Fruit fly (Drosophila melanogaster) whole organism, prepupa: ENCODE measurements at regions not wholly inside any gene's neighbourhood (a gene's known extent, or its start where the extent isn't known, plus 50 kb on each side); places are given as distances from the start of the nearest gene placed in this dataset.

Experiments used
- CG11902 ChIP-seq: fragments of 200-800 bp; sonication (Bioruptor generic); optimal IDR thresholded peaks from 3 replicates; lab custom pipeline; 2016; ENCODE audit warnings: missing biosample characterization, missing genetic modification characterization
- CG8632 ChIP-seq: fragments of 200-800 bp; sonication (Bioruptor generic); optimal IDR thresholded peaks from 3 replicates; lab custom pipeline; 2016; ENCODE audit warnings: missing biosample characterization, missing genetic modification characterization
- Eip78C ChIP-seq: fragments of 200-800 bp; sonication (Bioruptor generic); peaks from one replicate; lab custom pipeline; 2016; ENCODE audit warnings: missing biosample characterization, missing genetic modification characterization
- Hr38 ChIP-seq: sonication (Bioruptor generic); optimal IDR thresholded peaks from 2 replicates; lab custom pipeline; 2016; ENCODE audit warnings: missing biosample characterization, missing genetic modification characterization
- achi ChIP-seq: fragments of 200-800 bp; sonication (Bioruptor generic); optimal IDR thresholded peaks from 3 replicates; lab custom pipeline; 2016; ENCODE audit warnings: missing biosample characterization, missing genetic modification characterization
- fd59A ChIP-seq: fragments of 200-800 bp; sonication (Bioruptor generic); optimal IDR thresholded peaks from 2 replicates; lab custom pipeline; 2017; ENCODE audit warnings: missing biosample characterization, mild to moderate bottlenecking, missing genetic modification characterization, missing genetic modification reagents
- net ChIP-seq: fragments of 200-800 bp; sonication (Bioruptor generic); optimal IDR thresholded peaks from 3 replicates; lab custom pipeline; 2016; ENCODE audit warnings: missing biosample characterization, missing genetic modification characterization
- svp ChIP-seq: fragments of 200-800 bp; sonication (Bioruptor generic); peaks from one replicate; lab custom pipeline; 2016; ENCODE audit warnings: missing biosample characterization, missing genetic modification characterization

DNA sequence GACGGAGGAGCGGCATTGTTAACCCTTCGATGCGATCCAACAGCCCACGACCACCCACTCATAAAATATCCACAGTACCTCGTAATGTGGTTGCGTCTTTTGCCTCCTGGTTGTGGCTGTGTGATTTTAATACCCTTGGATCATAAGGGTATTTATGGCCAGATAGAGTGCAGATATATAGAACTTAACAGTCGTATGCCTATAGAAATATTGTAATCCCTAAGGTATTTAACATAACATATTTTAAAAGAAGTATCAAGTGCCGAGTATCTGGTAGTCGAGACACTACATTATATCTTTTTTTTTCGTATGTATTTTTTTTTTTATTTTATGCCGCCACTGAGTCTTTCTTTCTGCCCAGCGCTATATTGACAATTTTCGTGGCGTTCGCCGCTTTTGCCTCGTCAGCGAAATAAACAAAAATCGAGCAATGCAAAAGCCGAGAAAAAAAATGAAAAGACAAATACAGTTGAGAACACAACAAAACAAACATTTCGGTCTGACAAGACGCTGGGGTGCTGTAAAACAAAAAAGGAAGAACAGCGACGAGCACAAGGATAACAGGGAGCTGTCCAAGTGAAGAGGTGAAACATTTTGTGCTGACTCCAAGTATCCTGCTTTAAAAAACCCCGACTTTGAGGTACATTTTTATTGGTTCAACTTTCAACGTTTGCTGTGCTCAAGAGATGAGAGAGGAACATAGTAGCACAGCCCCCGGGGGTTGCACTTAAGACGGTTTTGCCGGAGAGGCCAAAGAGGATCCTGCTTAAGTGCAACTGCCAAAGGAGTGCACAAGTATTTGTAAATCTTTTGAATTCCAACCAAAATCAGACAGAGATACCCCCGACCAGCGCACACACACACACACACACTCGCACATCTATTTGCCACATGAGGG is 55.3 kb downstream of the vvl start:
- TF ChIP-seq Eip78C (GFP tag; lab: Kevin White, UChicago) (peak; percentile 4), CG8632 (no peak), svp (GFP tag; lab: Kevin White, UChicago) (no peak), net (no peak), CG11902 (GFP tag; lab: Kevin White, UChicago) (no peak), Hr38 (no peak), fd59A (no peak), achi (no peak)
